Worm (Caenorhabditis elegans) whole organism, L4 larva: Measurements from ENCODE around the gene F49C12.15.

Experiments used
- F10B5.3 ChIP-seq: sonication (generic microtip); optimal IDR thresholded peaks from 2 replicates; lab custom pipeline; 2016; ENCODE audit warnings: mild to moderate bottlenecking, missing genetic modification characterization, missing compliant biosample characterization
- F49E8.2 ChIP-seq: sonication (generic microtip); optimal IDR thresholded peaks from 2 replicates; lab custom pipeline; 2016; ENCODE audit warnings: missing compliant biosample characterization, mild to moderate bottlenecking, missing genetic modification characterization, borderline replicate concordance
- Y105C5A.15 ChIP-seq: fragments of 200-800 bp; sonication (Bioruptor generic); IDR thresholded peaks from 2 replicates; pipeline ENCODE4 v1.3.6; 2022; ENCODE audit warnings: missing genetic modification characterization, missing compliant biosample characterization
- Y48G9A.11 ChIP-seq: fragments of 200-800 bp; sonication (Bioruptor generic); IDR thresholded peaks from 2 replicates; pipeline ENCODE4 v1.3.6; 2022; ENCODE audit warnings: missing genetic modification reagents, missing genetic modification characterization, missing compliant biosample characterization
- ZK546.5 ChIP-seq, 2 experiments: sonication (generic microtip); optimal IDR thresholded peaks; 2 replicates each; lab custom pipeline; 2017; ENCODE audit warnings: missing biosample characterization in 2 of 2, missing genetic modification characterization in 2 of 2
- aha-1 ChIP-seq: fragments of 150-350 bp; peaks from one replicate; lab custom pipeline; 2014; ENCODE audit warnings: missing biosample characterization, missing genetic modification characterization
- aly-2 ChIP-seq: sonication (generic microtip); optimal IDR thresholded peaks from 2 replicates; lab custom pipeline; 2018; ENCODE audit warnings: missing biosample characterization, missing genetic modification characterization
- ama-1 ChIP-seq: fragments of 150-350 bp; optimal IDR thresholded peaks from 2 replicates; lab custom pipeline; 2014; ENCODE audit warnings: inconsistent platforms, mixed read lengths
- arid-1 ChIP-seq: fragments of 200-800 bp; sonication (Bioruptor generic); conservative IDR thresholded peaks from 2 replicates; pipeline ENCODE4 v1.3.6; 2022; ENCODE audit warnings: missing genetic modification reagents, missing genetic modification characterization, missing compliant biosample characterization
- ceh-62 ChIP-seq: sonication (generic microtip); optimal IDR thresholded peaks from 2 replicates; lab custom pipeline; 2017; ENCODE audit warnings: missing biosample characterization, missing genetic modification characterization
- ceh-82 ChIP-seq: sonication (generic microtip); optimal IDR thresholded peaks from 2 replicates; lab custom pipeline; 2017; ENCODE audit warnings: missing biosample characterization, missing genetic modification characterization
- ces-1 ChIP-seq: fragments of 150-350 bp; sonication (generic microtip); optimal IDR thresholded peaks from 4 replicates; lab custom pipeline; 2014; ENCODE audit warnings: missing biosample characterization, missing genetic modification reagents, missing genetic modification characterization
- cey-2 ChIP-seq: sonication (generic microtip); optimal IDR thresholded peaks from 3 replicates; lab custom pipeline; 2017; ENCODE audit warnings: missing genetic modification characterization, mild to moderate bottlenecking, missing compliant biosample characterization, antibody characterized with exemption, borderline replicate concordance; ENCODE audit not compliant: insufficient read depth
- daf-16 ChIP-seq, 3 experiments: sonication (generic microtip); optimal IDR thresholded peaks; 2 replicates each; lab custom pipeline; 2016 to 2017; ENCODE audit warnings: missing genetic modification characterization in 3 of 3, missing genetic modification reagents in 3 of 3, mild to moderate bottlenecking in 2 of 3, missing compliant biosample characterization in 2 of 3, missing biosample characterization in 1 of 3, moderate library complexity in 1 of 3
- dpl-1 ChIP-seq: fragments of 150-350 bp; optimal IDR thresholded peaks from 2 replicates; lab custom pipeline; 2014; ENCODE audit warnings: missing biosample characterization, missing genetic modification reagents, missing genetic modification characterization
- dve-1 ChIP-seq: sonication (generic microtip); optimal IDR thresholded peaks from 2 replicates; lab custom pipeline; 2017; ENCODE audit warnings: antibody characterized with exemption, mild to moderate bottlenecking, missing genetic modification characterization, missing compliant biosample characterization; ENCODE audit not compliant: insufficient read depth
- egl-27 ChIP-seq: sonication (generic microtip); optimal IDR thresholded peaks from 3 replicates; lab custom pipeline; 2017; ENCODE audit warnings: missing biosample characterization, missing genetic modification reagents, missing genetic modification characterization
- fkh-10 ChIP-seq: fragments of 150-350 bp; optimal IDR thresholded peaks from 2 replicates; lab custom pipeline; 2014; ENCODE audit warnings: missing biosample characterization, missing genetic modification reagents, missing genetic modification characterization
- gei-8 ChIP-seq: fragments of 200-800 bp; sonication (Bioruptor generic); optimal IDR thresholded peaks from 2 replicates; lab custom pipeline; 2018; ENCODE audit warnings: mild to moderate bottlenecking, missing genetic modification characterization, missing compliant biosample characterization
- lin-29 ChIP-seq: fragments of 200-800 bp; sonication (Bioruptor generic); IDR thresholded peaks from 2 replicates; pipeline ENCODE4 v1.3.6; 2022; ENCODE audit warnings: missing genetic modification reagents, missing genetic modification characterization, missing compliant biosample characterization
- lin-38 ChIP-seq: fragments of 200-800 bp; sonication (Bioruptor generic); IDR thresholded peaks from 2 replicates; pipeline ENCODE4 v1.3.6; 2022; ENCODE audit warnings: missing genetic modification reagents, missing genetic modification characterization, missing compliant biosample characterization
- lin-39 ChIP-seq: fragments of 150-350 bp; optimal IDR thresholded peaks from 2 replicates; lab custom pipeline; 2014; ENCODE audit warnings: missing biosample characterization, missing genetic modification reagents, missing genetic modification characterization
- lir-3 ChIP-seq: sonication (generic microtip); optimal IDR thresholded peaks from 2 replicates; lab custom pipeline; 2016; ENCODE audit warnings: mild to moderate bottlenecking, missing genetic modification characterization, missing compliant biosample characterization
- lsy-2 ChIP-seq, 2 experiments: fragments of 150-350 bp in 1 of 2; sonication (generic microtip) in 1 of 2; optimal IDR thresholded peaks; 2 replicates each; lab custom pipeline; 2014 to 2017; ENCODE audit warnings: missing biosample characterization in 2 of 2, missing genetic modification characterization in 2 of 2
- mdt-29 ChIP-seq: fragments of 200-800 bp; sonication (Bioruptor generic); IDR thresholded peaks from 2 replicates; pipeline ENCODE4 v1.3.6; 2022; ENCODE audit warnings: missing genetic modification reagents, missing genetic modification characterization, missing compliant biosample characterization
- mes-2 ChIP-seq: sonication (generic microtip); optimal IDR thresholded peaks from 2 replicates; lab custom pipeline; 2016; ENCODE audit warnings: missing genotype, mild to moderate bottlenecking, missing genetic modification characterization, missing compliant biosample characterization; ENCODE audit not compliant: poor library complexity, severe bottlenecking
- nhr-28 ChIP-seq: fragments of 150-350 bp; optimal IDR thresholded peaks from 2 replicates; lab custom pipeline; 2014; ENCODE audit warnings: missing biosample characterization, missing genetic modification characterization
- nhr-41 ChIP-seq: fragments of 200-800 bp; sonication (Bioruptor generic); IDR thresholded peaks from 2 replicates; pipeline ENCODE4 v1.3.6; 2022; ENCODE audit warnings: missing genetic modification reagents, missing genetic modification characterization, missing compliant biosample characterization
- rbr-2 ChIP-seq: sonication (generic microtip); optimal IDR thresholded peaks from 2 replicates; lab custom pipeline; 2016; ENCODE audit warnings: missing genotype, missing genetic modification characterization, missing compliant biosample characterization
- sdz-12 ChIP-seq: fragments of 200-800 bp; sonication (Bioruptor generic); optimal IDR thresholded peaks from 2 replicates; lab custom pipeline; 2018; ENCODE audit warnings: mild to moderate bottlenecking, missing genetic modification characterization, missing compliant biosample characterization
- snpc-4 ChIP-seq: fragments of 150-350 bp; optimal IDR thresholded peaks from 2 replicates; lab custom pipeline; 2014; ENCODE audit warnings: missing biosample characterization, missing genetic modification characterization
- spr-1 ChIP-seq: sonication (generic microtip); optimal IDR thresholded peaks from 2 replicates; lab custom pipeline; 2016; ENCODE audit warnings: mild to moderate bottlenecking, missing genetic modification characterization, missing compliant biosample characterization
- tag-97 ChIP-seq: fragments of 200-800 bp; sonication (Bioruptor generic); IDR thresholded peaks from 2 replicates; pipeline ENCODE4 v1.3.6; 2022; ENCODE audit warnings: missing genetic modification characterization, missing compliant biosample characterization
- unc-62 ChIP-seq, 3 experiments: fragments of 150-350 bp in 1 of 3; sonication (generic microtip); optimal IDR thresholded peaks in 2 of 3; peaks in 1 of 3; 1 replicate in 1 of 3; 2 replicates in 2 of 3; lab custom pipeline; 2014 to 2017; ENCODE audit warnings: missing biosample characterization in 3 of 3, missing genetic modification characterization in 3 of 3, missing genetic modification reagents in 3 of 3, missing genotype in 1 of 3
- zfp-2 ChIP-seq: sonication (generic microtip); optimal IDR thresholded peaks from 2 replicates; lab custom pipeline; 2016; ENCODE audit warnings: mild to moderate bottlenecking, missing genetic modification characterization, missing compliant biosample characterization
- zip-11 ChIP-seq: fragments of 200-800 bp; sonication (Bioruptor generic); IDR thresholded peaks from 2 replicates; pipeline ENCODE4 v1.3.6; 2022; ENCODE audit warnings: missing genetic modification characterization, missing compliant biosample characterization

F49C12.15 gene

ce11 chrIV:9316068-9316681 is 8.1 kb upstream of the F49C12.15 start, which contains the start of the genes F49C12.9 and rpn-7 (continued):
- TF ChIP-seq unc-62 (GFP tag; optimal IDR thresholded peaks at IDR 0.05 in 1 of 2; lab: Kevin White, UChicago): peak in 1 of 2 experiments; percentile 21
- TF ChIP-seq unc-62 (tag; optimal IDR thresholded peaks at IDR 0.05; lab: Kevin White, UChicago): no peak
- no peak for TF ChIP-seq snpc-4 (tag; lab: Kevin White, UChicago)
- TF ChIP-seq ceh-82 (tag; lab: Kevin White, UChicago): no peak
- no peak for TF ChIP-seq tag-97 (GFP tag; lab: Robert Waterston, UW)
- no peak for TF ChIP-seq F49E8.2 (tag; lab: Kevin White, UChicago)
- no peak for TF ChIP-seq cey-2
- TF ChIP-seq mdt-29 (GFP tag; lab: Robert Waterston, UW): no peak
- no peak for TF ChIP-seq sdz-12
- TF ChIP-seq zfp-2 (tag; lab: Kevin White, UChicago): no peak
- no peak for TF ChIP-seq lin-38 (GFP tag; lab: Robert Waterston, UW)
- TF ChIP-seq dpl-1: peak; percentile 47
- no peak for TF ChIP-seq lin-39 (tag; lab: Kevin White, UChicago)
- TF ChIP-seq ces-1: no peak
- peak; percentile 19 for TF ChIP-seq dve-1 (tag; lab: Kevin White, UChicago)

ce11 chrIV:9318147-9318546 is 6.1 kb upstream of the F49C12.15 start:
- TF ChIP-seq tag-97 (GFP tag; lab: Robert Waterston, UW) (no peak), lin-29 (no peak), lin-38 (GFP tag; lab: Robert Waterston, UW) (peak; percentile 55), aha-1 (tag; lab: Kevin White, UChicago) (peak; percentile 75), ceh-62 (tag; lab: Kevin White, UChicago) (no peak), egl-27 (tag; lab: Kevin White, UChicago) (no peak), nhr-28 (tag; lab: Kevin White, UChicago) (no peak)

DNA sequence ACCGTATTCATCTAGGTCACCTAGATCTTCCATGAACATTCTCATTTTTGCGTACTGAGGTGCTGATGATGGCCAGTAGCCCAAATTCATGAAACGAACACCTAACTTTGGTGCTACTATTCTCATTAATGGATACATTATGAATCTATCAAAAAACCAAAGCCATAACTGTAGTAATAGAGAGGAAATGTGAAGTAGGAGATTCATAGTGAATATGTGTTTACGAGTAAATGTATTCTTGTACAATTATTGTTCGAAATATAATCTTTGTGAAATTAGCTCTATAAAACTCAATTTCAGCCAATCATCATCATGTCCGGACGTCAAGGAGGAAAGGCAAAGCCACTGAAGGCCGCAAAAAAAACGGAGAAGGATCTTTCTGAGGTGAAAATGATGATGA is 5.2 kb upstream of the F49C12.15 start, which contains the start of the genes F49C12.11 and nemt-1:
TSS of gene F49C12.11 (plus strand) at position 301 of the 400 bp plus-strand sequence.
TSS of gene nemt-1 (minus strand) at position 360 of the 400 bp plus-strand sequence.
- no peak for TF ChIP-seq rbr-2 (tag; lab: Kevin White, UChicago)
- TF ChIP-seq nhr-41: no peak
- TF ChIP-seq zip-11 (GFP tag; lab: Robert Waterston, UW): no peak
- no peak for TF ChIP-seq aha-1 (tag; lab: Kevin White, UChicago)
- TF ChIP-seq gei-8 (GFP tag; lab: Kevin White, UChicago): no peak
- no peak for TF ChIP-seq mes-2
- no peak for TF ChIP-seq fkh-10 (GFP tag; lab: Kevin White, UChicago)
- TF ChIP-seq mdt-29 (GFP tag; lab: Robert Waterston, UW): no peak
- TF ChIP-seq lir-3 (tag; lab: Kevin White, UChicago): no peak
- no peak for TF ChIP-seq lsy-2 (tag; optimal IDR thresholded peaks at IDR 0.05; lab: Kevin White, UChicago)
- no peak for TF ChIP-seq aly-2
- TF ChIP-seq snpc-4 (tag; lab: Kevin White, UChicago): no peak
- no peak for TF ChIP-seq arid-1
- no peak for TF ChIP-seq lin-29
- TF ChIP-seq, all 104 proteins: peak for 0

ce11 chrIV:9320023-9320422 is 4.2 kb upstream of the F49C12.15 start:
- TF ChIP-seq Y48G9A.11 (GFP tag; lab: Robert Waterston, UW) (0 out of 2 replicates have a peak, but pooled peaks have one; percentile 30), F10B5.3 (tag; lab: Kevin White, UChicago) (no peak), ZK546.5 (tag; optimal IDR thresholded peaks at IDR 0.05; lab: Kevin White, UChicago) (no peak), ama-1 (peak; percentile 31), daf-16 (GFP tag; optimal IDR thresholded peaks at IDR 0.05; lab: Kevin White, UChicago) (no peak), daf-16 (tag; optimal IDR thresholded peaks at IDR 0.05; lab: Kevin White, UChicago) (peak; percentile 18), arid-1 (0 out of 2 replicates have a peak, but pooled peaks have one; percentile 41), gei-8 (GFP tag; lab: Kevin White, UChicago) (peak; percentile 30), spr-1 (tag; lab: Kevin White, UChicago) (no peak), ces-1 (no peak), Y105C5A.15 (GFP tag; lab: Robert Waterston, UW) (0 out of 2 replicates have a peak, but pooled peaks have one; percentile 40), unc-62 (GFP tag; optimal IDR thresholded peaks at IDR 0.05 in 1 of 2; lab: Kevin White, UChicago) (peak in 1 of 2 experiments; percentile 51), unc-62 (tag; optimal IDR thresholded peaks at IDR 0.05; lab: Kevin White, UChicago) (no peak)
